Fruit fly (Drosophila melanogaster) whole organism, embryonic: ENCODE results near the gene CG42591.
A peak's percentile ranks its signal among the peaks of the same experiment; 100 is the strongest.

Experiments used
- ATbp ChIP-seq: fragments of 200-800 bp; sonication (Bioruptor generic); optimal IDR thresholded peaks from 2 replicates; lab custom pipeline; 2017; ENCODE audit warnings: missing biosample characterization, mild to moderate bottlenecking, missing genetic modification characterization, missing genetic modification reagents
- Bgb ChIP-seq: fragments of 200-800 bp; sonication (Bioruptor generic); IDR thresholded peaks from 2 replicates; pipeline ENCODE4 v1.3.6; 2022; ENCODE audit warnings: missing biosample characterization, missing genetic modification characterization; ENCODE audit not compliant: partially characterized antibody
- CG10959 ChIP-seq: fragments of 200-800 bp; sonication (Bioruptor generic); IDR thresholded peaks from 2 replicates; pipeline ENCODE4 v1.3.6; 2022; ENCODE audit warnings: missing biosample characterization, missing genetic modification characterization
- CG11247 ChIP-seq: fragments of 200-800 bp; sonication (Bioruptor generic); IDR thresholded peaks from 2 replicates; pipeline ENCODE4 v1.3.6; 2022; ENCODE audit warnings: missing biosample characterization, missing genetic modification characterization
- CG11456 ChIP-seq: fragments of 200-800 bp; sonication (Bioruptor generic); IDR thresholded peaks from 3 replicates; pipeline ENCODE4 v1.3.6; 2022; ENCODE audit warnings: missing biosample characterization, missing genetic modification characterization
- CG12659 ChIP-seq: fragments of 200-800 bp; sonication (Bioruptor generic); optimal IDR thresholded peaks from 3 replicates; lab custom pipeline; 2017; ENCODE audit warnings: mild to moderate bottlenecking, missing biosample characterization, missing genetic modification reagents, missing genetic modification characterization
- CG15514 ChIP-seq: fragments of 200-800 bp; sonication (Bioruptor generic); optimal IDR thresholded peaks from 3 replicates; lab custom pipeline; 2017; ENCODE audit warnings: missing biosample characterization, missing genetic modification characterization, mild to moderate bottlenecking, moderate library complexity, missing genetic modification reagents
- CG17359 ChIP-seq: fragments of 200-800 bp; sonication (Bioruptor generic); optimal IDR thresholded peaks from 3 replicates; lab custom pipeline; 2018; ENCODE audit warnings: missing biosample characterization, mild to moderate bottlenecking, missing genetic modification characterization, moderate library complexity
- CG18476 ChIP-seq: fragments of 200-800 bp; sonication (Bioruptor generic); optimal IDR thresholded peaks from 2 replicates; lab custom pipeline; 2016; ENCODE audit warnings: missing biosample characterization, mild to moderate bottlenecking, missing genetic modification characterization
- CG4854 ChIP-seq: fragments of 200-800 bp; sonication (Bioruptor generic); optimal IDR thresholded peaks from 2 replicates; lab custom pipeline; 2016; ENCODE audit warnings: missing biosample characterization, missing genetic modification characterization, inconsistent platforms
- CG7928 ChIP-seq: fragments of 200-800 bp; sonication (Bioruptor generic); optimal IDR thresholded peaks from 2 replicates; lab custom pipeline; 2017; ENCODE audit warnings: missing biosample characterization, mild to moderate bottlenecking, missing genetic modification characterization
- CG9609 ChIP-seq: fragments of 200-800 bp; sonication (Bioruptor generic); optimal IDR thresholded peaks from 3 replicates; lab custom pipeline; 2016; ENCODE audit warnings: missing biosample characterization, missing genetic modification characterization
- Deaf1 ChIP-seq: fragments of 200-800 bp; optimal IDR thresholded peaks from 3 replicates; lab custom pipeline; 2019; ENCODE audit warnings: missing biosample characterization, mild to moderate bottlenecking, missing genetic modification characterization, moderate library complexity
- E2f1 ChIP-seq: fragments of 200-800 bp; sonication (Bioruptor generic); IDR thresholded peaks from 2 replicates; pipeline ENCODE4 v1.3.6; 2022; ENCODE audit warnings: missing biosample characterization, missing genetic modification characterization
- ERR ChIP-seq: fragments of 200-800 bp; sonication (Bioruptor generic); optimal IDR thresholded peaks from 2 replicates; lab custom pipeline; 2016; ENCODE audit warnings: missing biosample characterization, missing genetic modification characterization
- Eip74EF ChIP-seq, 2 experiments: fragments of 200-800 bp in 1 of 2; fragments of >200 bp in 1 of 2; sonication (Bioruptor generic) in 1 of 2; optimal IDR thresholded peaks; 2 replicates each; lab custom pipeline; 2017 to 2019; ENCODE audit warnings: missing biosample characterization in 2 of 2, missing genetic modification characterization in 2 of 2, mild to moderate bottlenecking in 1 of 2, moderate library complexity in 1 of 2
- Ets97D ChIP-seq: fragments of 200-800 bp; sonication (Bioruptor generic); optimal IDR thresholded peaks from 3 replicates; lab custom pipeline; 2016; ENCODE audit warnings: missing biosample characterization, missing genetic modification characterization
- Fer2 ChIP-seq: fragments of 200-800 bp; sonication (Bioruptor generic); optimal IDR thresholded peaks from 2 replicates; lab custom pipeline; 2018; ENCODE audit warnings: missing biosample characterization, mild to moderate bottlenecking, missing genetic modification characterization, moderate library complexity
- Hr78 ChIP-seq, 2 experiments: fragments of 200-800 bp in 1 of 2; fragments of >200 bp in 1 of 2; sonication (Bioruptor generic) in 1 of 2; optimal IDR thresholded peaks; 2 replicates each; lab custom pipeline; 2017 to 2019; ENCODE audit warnings: missing biosample characterization in 2 of 2, missing genetic modification characterization in 2 of 2, mild to moderate bottlenecking in 1 of 2, moderate library complexity in 1 of 2
- Jarid2 ChIP-seq: fragments of 200-800 bp; sonication (Bioruptor generic); optimal IDR thresholded peaks from 3 replicates; lab custom pipeline; 2017; ENCODE audit warnings: mild to moderate bottlenecking, missing biosample characterization, missing genetic modification reagents, missing genetic modification characterization
- Lhr ChIP-seq: fragments of 200-800 bp; sonication (Bioruptor generic); optimal IDR thresholded peaks from 3 replicates; lab custom pipeline; 2017; ENCODE audit warnings: mild to moderate bottlenecking, missing biosample characterization, missing genetic modification reagents, missing genetic modification characterization
- Lpt ChIP-seq: fragments of >200 bp; optimal IDR thresholded peaks from 2 replicates; lab custom pipeline; 2018; ENCODE audit warnings: missing biosample characterization, missing genetic modification characterization
- Meics ChIP-seq: fragments of 200-800 bp; sonication (Bioruptor generic); optimal IDR thresholded peaks from 2 replicates; lab custom pipeline; 2017; ENCODE audit warnings: missing biosample characterization, mild to moderate bottlenecking, missing genetic modification characterization
- NC2β ChIP-seq: fragments of 200-800 bp; sonication (Bioruptor generic); optimal IDR thresholded peaks from 2 replicates; lab custom pipeline; 2016; ENCODE audit warnings: missing biosample characterization, missing genetic modification characterization
- NFAT ChIP-seq: fragments of 200-800 bp; sonication (Bioruptor generic); IDR thresholded peaks from 2 replicates; pipeline ENCODE4 v1.3.6; 2022; ENCODE audit warnings: missing biosample characterization, missing genetic modification characterization
- Nf-YA ChIP-seq: fragments of 200-800 bp; sonication (Bioruptor generic); IDR thresholded peaks from 2 replicates; pipeline ENCODE4 v1.3.6; 2022; ENCODE audit warnings: missing biosample characterization, missing genetic modification characterization
- Nf-YC ChIP-seq: fragments of 200-800 bp; optimal IDR thresholded peaks from 3 replicates; lab custom pipeline; 2019; ENCODE audit warnings: missing biosample characterization, mild to moderate bottlenecking, missing genetic modification characterization, moderate library complexity
- Rfx ChIP-seq: fragments of 200-800 bp; sonication (Bioruptor generic); IDR thresholded peaks from 2 replicates; pipeline ENCODE4 v1.3.6; 2022; ENCODE audit warnings: missing biosample characterization, missing genetic modification characterization
- Sin3A ChIP-seq: fragments of >200 bp; optimal IDR thresholded peaks from 2 replicates; lab custom pipeline; 2018
- Tbp ChIP-seq: fragments of >200 bp; optimal IDR thresholded peaks from 2 replicates; lab custom pipeline; 2018; ENCODE audit warnings: missing biosample characterization, missing genetic modification characterization
- Vsx1 ChIP-seq: fragments of 200-800 bp; sonication (Bioruptor generic); optimal IDR thresholded peaks from 2 replicates; lab custom pipeline; 2017; ENCODE audit warnings: missing biosample characterization, mild to moderate bottlenecking, missing genetic modification characterization, missing genetic modification reagents
- ara ChIP-seq: fragments of 200-800 bp; sonication (Bioruptor generic); IDR thresholded peaks from 2 replicates; pipeline ENCODE4 v1.3.6; 2022; ENCODE audit warnings: missing biosample characterization, missing genetic modification characterization
- ci ChIP-seq: fragments of 200-800 bp; sonication (Bioruptor generic); IDR thresholded peaks from 3 replicates; pipeline ENCODE4 v1.3.6; 2022; ENCODE audit warnings: missing biosample characterization, missing genetic modification characterization
- crc ChIP-seq: fragments of 200-800 bp; sonication (Bioruptor generic); optimal IDR thresholded peaks from 2 replicates; lab custom pipeline; 2016; ENCODE audit warnings: missing biosample characterization, missing genetic modification characterization
- dati ChIP-seq: fragments of 200-800 bp; sonication (Bioruptor generic); IDR thresholded peaks from 2 replicates; pipeline ENCODE4 v1.3.6; 2022; ENCODE audit warnings: missing biosample characterization, missing genetic modification characterization
- emc ChIP-seq: fragments of 200-800 bp; sonication (Bioruptor generic); optimal IDR thresholded peaks from 2 replicates; lab custom pipeline; 2016; ENCODE audit warnings: missing biosample characterization, missing genetic modification characterization
- ewg ChIP-seq: fragments of 200-800 bp; sonication (Bioruptor generic); optimal IDR thresholded peaks from 3 replicates; lab custom pipeline; 2017; ENCODE audit warnings: mild to moderate bottlenecking, missing biosample characterization, missing genetic modification reagents, missing genetic modification characterization
- fd102C ChIP-seq: fragments of 200-800 bp; sonication (Bioruptor generic); optimal IDR thresholded peaks from 2 replicates; lab custom pipeline; 2018; ENCODE audit warnings: missing biosample characterization, mild to moderate bottlenecking, missing genetic modification characterization, moderate library complexity
- fd64A ChIP-seq: fragments of 200-800 bp; sonication (Bioruptor generic); optimal IDR thresholded peaks from 3 replicates; lab custom pipeline; 2018; ENCODE audit warnings: missing biosample characterization, mild to moderate bottlenecking, missing genetic modification characterization
- h ChIP-seq: fragments of >200 bp; optimal IDR thresholded peaks from 2 replicates; lab custom pipeline; 2017
- jumu ChIP-seq: fragments of 200-800 bp; sonication (Bioruptor generic); optimal IDR thresholded peaks from 3 replicates; lab custom pipeline; 2016; ENCODE audit warnings: missing biosample characterization, missing genetic modification characterization
- mam ChIP-seq: fragments of 200-800 bp; sonication (Bioruptor generic); optimal IDR thresholded peaks from 3 replicates; lab custom pipeline; 2016; ENCODE audit warnings: missing biosample characterization, missing genetic modification characterization
- oc ChIP-seq: fragments of 200-800 bp; sonication (Bioruptor generic); optimal IDR thresholded peaks from 2 replicates; lab custom pipeline; 2018; ENCODE audit warnings: missing biosample characterization, mild to moderate bottlenecking, missing genetic modification characterization, moderate library complexity
- row ChIP-seq: fragments of 200-800 bp; sonication (Bioruptor generic); IDR thresholded peaks from 3 replicates; pipeline ENCODE4 v1.3.6; 2022; ENCODE audit warnings: missing biosample characterization, missing genetic modification characterization
- scrt ChIP-seq: fragments of 200-800 bp; sonication (Bioruptor generic); optimal IDR thresholded peaks from 2 replicates; lab custom pipeline; 2018; ENCODE audit warnings: missing biosample characterization, mild to moderate bottlenecking, missing genetic modification characterization, moderate library complexity
- seq ChIP-seq: fragments of 200-800 bp; sonication (Bioruptor generic); IDR thresholded peaks from 2 replicates; pipeline ENCODE4 v1.3.6; 2022; ENCODE audit warnings: missing biosample characterization, missing genetic modification characterization
- sima ChIP-seq: fragments of 200-800 bp; sonication (Bioruptor generic); optimal IDR thresholded peaks from 2 replicates; lab custom pipeline; 2016; ENCODE audit warnings: missing biosample characterization, missing genetic modification characterization
- trem ChIP-seq: fragments of 200-800 bp; optimal IDR thresholded peaks from 3 replicates; lab custom pipeline; 2019; ENCODE audit warnings: missing biosample characterization, mild to moderate bottlenecking, missing genetic modification characterization, moderate library complexity
- ttk ChIP-seq: fragments of 200-800 bp; sonication (Bioruptor generic); IDR thresholded peaks from 2 replicates; pipeline ENCODE4 v2.1.2; 2022; ENCODE audit warnings: missing biosample characterization, missing genetic modification characterization
- tx ChIP-seq: fragments of 200-800 bp; sonication (Bioruptor generic); optimal IDR thresholded peaks from 2 replicates; lab custom pipeline; 2016; ENCODE audit warnings: missing biosample characterization, missing genetic modification characterization
- vfl ChIP-seq: fragments of 200-800 bp; sonication (Bioruptor generic); optimal IDR thresholded peaks from 2 replicates; lab custom pipeline; 2016; ENCODE audit warnings: missing biosample characterization, missing genetic modification characterization
- z ChIP-seq: fragments of 200-800 bp; sonication (Bioruptor generic); IDR thresholded peaks from 3 replicates; pipeline ENCODE4 v1.3.6; 2022; ENCODE audit warnings: missing biosample characterization, missing genetic modification characterization

CG42591 gene

dm6 chr3L:8094652-8095129 lies 24.9 kb upstream of the CG42591 start (continued):
- TF ChIP-seq Meics (GFP tag; lab: Kevin White, UChicago) (peak; percentile 56), ewg (GFP tag; lab: Kevin White, UChicago) (no peak), fd102C (GFP tag; lab: Kevin White, UChicago) (no peak), E2f1 (GFP tag; lab: Robert Waterston, UW) (no peak), CG9609 (GFP tag; lab: Kevin White, UChicago) (no peak), vfl (GFP tag; lab: Kevin White, UChicago) (no peak), ci (GFP tag; lab: Robert Waterston, UW) (peak; percentile 38; the same call in 1 of the 3 replicates), seq (no peak), CG10959 (GFP tag; lab: Robert Waterston, UW) (no peak), Eip74EF (GFP tag; optimal IDR thresholded peaks at IDR 0.05; lab: Kevin White, UChicago) (peak in 1 of 2 experiments; percentile 1), Hr78 (GFP tag; optimal IDR thresholded peaks at IDR 0.05; lab: Kevin White, UChicago) (no peak), fd64A (GFP tag; lab: Kevin White, UChicago) (no peak), Jarid2 (GFP tag; lab: Kevin White, UChicago) (no peak), row (peak; percentile 46; the same call in 2 of the 3 replicates), CG15514 (GFP tag; lab: Kevin White, UChicago) (peak; percentile 12), Rfx (peak; percentile 33; the same call in 1 of the 2 replicates), Nf-YC (tag; lab: Kevin White, UChicago) (peak; percentile 7), emc (GFP tag; lab: Kevin White, UChicago) (no peak)

DNA sequence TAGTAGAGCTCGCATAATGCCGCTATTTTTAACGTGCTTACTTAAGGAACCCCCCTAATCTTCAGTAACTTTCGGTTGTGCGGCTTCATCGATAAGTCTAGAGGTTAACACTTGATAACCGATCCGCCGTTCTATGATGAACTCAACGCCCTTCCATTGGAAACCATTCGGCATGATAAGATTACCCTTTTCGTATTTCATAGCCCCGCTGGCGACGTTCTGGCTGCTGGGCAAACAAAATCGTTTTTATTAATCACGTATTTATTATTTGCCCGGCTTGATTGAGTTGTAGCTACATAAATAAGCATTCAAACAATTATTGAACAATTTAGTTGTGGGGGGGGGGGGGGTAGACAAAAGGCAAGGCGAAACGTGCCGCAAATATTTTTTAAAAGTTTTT lies 23.8 kb upstream of the CG42591 start:
- TF ChIP-seq z (GFP tag; lab: Robert Waterston, UW): no peak
- no peak for TF ChIP-seq Sin3A (lab: Kevin White, UChicago)
- TF ChIP-seq NFAT (GFP tag; lab: Robert Waterston, UW): no peak
- no peak for TF ChIP-seq trem (tag; lab: Kevin White, UChicago)
- no peak for TF ChIP-seq CG17359 (tag; lab: Kevin White, UChicago)
- TF ChIP-seq Lhr (GFP tag; lab: Kevin White, UChicago): no peak
- no peak for TF ChIP-seq Lpt (GFP tag; lab: Kevin White, UChicago)
- TF ChIP-seq tx (GFP tag; lab: Kevin White, UChicago): no peak
- no peak for TF ChIP-seq CG18476
- no peak for TF ChIP-seq sima (GFP tag; lab: Kevin White, UChicago)
- TF ChIP-seq ERR (GFP tag; lab: Kevin White, UChicago): no peak
- TF ChIP-seq h (lab: Kevin White, UChicago): no peak
- no peak for TF ChIP-seq oc (tag; lab: Kevin White, UChicago)
- peak; percentile 29 for TF ChIP-seq CG12659 (GFP tag; lab: Kevin White, UChicago)
- TF ChIP-seq ATbp: no peak
- TF ChIP-seq CG11456 (GFP tag; lab: Robert Waterston, UW): no peak
- TF ChIP-seq Ets97D: no peak
- no peak for TF ChIP-seq crc (GFP tag; lab: Kevin White, UChicago)
- TF ChIP-seq dati (GFP tag; lab: Robert Waterston, UW): no peak
- no peak for TF ChIP-seq mam
- TF ChIP-seq Nf-YA (GFP tag; lab: Robert Waterston, UW): no peak
- peak; percentile 0 for TF ChIP-seq scrt (GFP tag; lab: Kevin White, UChicago)
- no peak for TF ChIP-seq jumu (GFP tag; lab: Kevin White, UChicago)
- no peak for TF ChIP-seq ttk (GFP tag; lab: Robert Waterston, UW)
- TF ChIP-seq Deaf1 (tag; lab: Kevin White, UChicago): peak; percentile 18
- TF ChIP-seq CG7928 (GFP tag; lab: Kevin White, UChicago): no peak
- TF ChIP-seq Fer2 (tag; lab: Kevin White, UChicago): no peak
- TF ChIP-seq Tbp (GFP tag; lab: Kevin White, UChicago): no peak
- peak; percentile 53 for TF ChIP-seq Vsx1 (GFP tag; lab: Kevin White, UChicago)
- TF ChIP-seq CG11247: no peak
- no peak for TF ChIP-seq NC2β
- TF ChIP-seq ara: no peak
- no peak for TF ChIP-seq CG4854 (GFP tag; lab: Kevin White, UChicago)
- no peak for TF ChIP-seq Bgb (GFP tag; lab: Robert Waterston, UW)
